Worm (Caenorhabditis elegans) whole organism, L2 larva: ENCODE results near the gene Y62H9A.16.

Experiments used
- ZK546.5 ChIP-seq: sonication (generic microtip); optimal IDR thresholded peaks from 2 replicates; lab custom pipeline; 2017; ENCODE audit warnings: missing biosample characterization, missing genetic modification characterization
- aly-2 ChIP-seq: fragments of 150-350 bp; optimal IDR thresholded peaks from 2 replicates; lab custom pipeline; 2014; ENCODE audit warnings: missing biosample characterization, missing genetic modification characterization
- ceh-16 ChIP-seq: fragments of 150-350 bp; optimal IDR thresholded peaks from 2 replicates; lab custom pipeline; 2014; ENCODE audit warnings: missing biosample characterization, missing genetic modification characterization
- egl-27 ChIP-seq: sonication (generic microtip); optimal IDR thresholded peaks from 3 replicates; lab custom pipeline; 2017; ENCODE audit warnings: missing biosample characterization, missing genetic modification reagents, missing genetic modification characterization
- lsy-2 ChIP-seq, 2 experiments: fragments of 150-350 bp in 1 of 2; sonication (generic microtip) in 1 of 2; optimal IDR thresholded peaks; 2 replicates each; lab custom pipeline; 2014 to 2017; ENCODE audit warnings: missing biosample characterization in 2 of 2, missing genetic modification characterization in 2 of 2
- mdl-1 ChIP-seq, 2 experiments: fragments of 150-350 bp in 1 of 2; sonication (generic microtip) in 1 of 2; optimal IDR thresholded peaks; 2 replicates each; lab custom pipeline; 2017; ENCODE audit warnings: missing biosample characterization in 2 of 2, missing genetic modification characterization in 2 of 2
- nhr-12 ChIP-seq: fragments of 150-350 bp; optimal IDR thresholded peaks from 2 replicates; lab custom pipeline; 2014; ENCODE audit warnings: missing biosample characterization, missing genetic modification characterization
- nhr-237 ChIP-seq: fragments of 150-350 bp; optimal IDR thresholded peaks from 2 replicates; lab custom pipeline; 2014; ENCODE audit warnings: missing biosample characterization, missing genetic modification characterization
- snpc-4 ChIP-seq: fragments of 150-350 bp; optimal IDR thresholded peaks from 2 replicates; lab custom pipeline; 2014; ENCODE audit warnings: missing biosample characterization, missing genetic modification characterization
- zag-1 ChIP-seq: fragments of 150-350 bp; optimal IDR thresholded peaks from 2 replicates; lab custom pipeline; 2014; ENCODE audit warnings: missing biosample characterization, missing genetic modification characterization

- TF ChIP-seq snpc-4 (no peak), nhr-237 (no peak), mdl-1 (tag; optimal IDR thresholded peaks at IDR 0.05; lab: Kevin White, UChicago) (no peak), ZK546.5 (tag; lab: Kevin White, UChicago) (no peak), zag-1 (tag; lab: Kevin White, UChicago) (no peak), lsy-2 (tag; optimal IDR thresholded peaks at IDR 0.05; lab: Kevin White, UChicago) (no peak), ceh-16 (tag; lab: Kevin White, UChicago) (no peak), nhr-12 (no peak), aly-2 (tag; lab: Kevin White, UChicago) (no peak), egl-27 (tag; lab: Kevin White, UChicago) (no peak)
Measured at ce11 chrX:11907263-11907662, 10.8 kb upstream of the Y62H9A.16 start, which contains the start of gene Y62H9A.11.
